Worm (Caenorhabditis elegans) whole organism, L2 larva: ENCODE results near the gene ttr-43.

Source experiments
- C34F6.9 ChIP-seq: fragments of 150-350 bp; optimal IDR thresholded peaks from 2 replicates; lab custom pipeline; 2014; ENCODE audit warnings: missing biosample characterization, missing genetic modification characterization
- ama-1 ChIP-seq: fragments of 150-350 bp; optimal IDR thresholded peaks from 2 replicates; lab custom pipeline; 2018; ENCODE audit warnings: inconsistent platforms
- dmd-4 ChIP-seq: sonication (generic microtip); optimal IDR thresholded peaks from 2 replicates; lab custom pipeline; 2017; ENCODE audit warnings: missing biosample characterization, missing genetic modification characterization
- lsy-2 ChIP-seq, 2 experiments: fragments of 150-350 bp in 1 of 2; sonication (generic microtip) in 1 of 2; optimal IDR thresholded peaks; 2 replicates each; lab custom pipeline; 2014 to 2017; ENCODE audit warnings: missing biosample characterization in 2 of 2, missing genetic modification characterization in 2 of 2
- mab-5 ChIP-seq: fragments of 150-350 bp; optimal IDR thresholded peaks from 2 replicates; lab custom pipeline; 2014; ENCODE audit warnings: missing biosample characterization, missing genetic modification characterization
- nhr-25 ChIP-seq: fragments of 150-350 bp; sonication (generic microtip); optimal IDR thresholded peaks from 3 replicates; lab custom pipeline; 2014; ENCODE audit warnings: missing biosample characterization, missing genetic modification characterization
- nhr-77 ChIP-seq: fragments of 150-350 bp; optimal IDR thresholded peaks from 2 replicates; lab custom pipeline; 2014; ENCODE audit warnings: missing biosample characterization, missing genetic modification characterization
- snpc-4 ChIP-seq: fragments of 150-350 bp; optimal IDR thresholded peaks from 2 replicates; lab custom pipeline; 2014; ENCODE audit warnings: missing biosample characterization, missing genetic modification characterization
- unc-39 ChIP-seq: fragments of 150-350 bp; optimal IDR thresholded peaks from 2 replicates; lab custom pipeline; 2014; ENCODE audit warnings: missing biosample characterization, missing genetic modification characterization
- unc-62 ChIP-seq: fragments of 150-350 bp; optimal IDR thresholded peaks from 2 replicates; lab custom pipeline; 2014; ENCODE audit warnings: missing biosample characterization, missing genetic modification reagents, missing genetic modification characterization
- zag-1 ChIP-seq: fragments of 150-350 bp; optimal IDR thresholded peaks from 2 replicates; lab custom pipeline; 2014; ENCODE audit warnings: missing biosample characterization, missing genetic modification characterization
- ztf-11 ChIP-seq: sonication (generic microtip); optimal IDR thresholded peaks from 2 replicates; lab custom pipeline; 2017; ENCODE audit warnings: missing biosample characterization, missing genetic modification characterization

DNA sequence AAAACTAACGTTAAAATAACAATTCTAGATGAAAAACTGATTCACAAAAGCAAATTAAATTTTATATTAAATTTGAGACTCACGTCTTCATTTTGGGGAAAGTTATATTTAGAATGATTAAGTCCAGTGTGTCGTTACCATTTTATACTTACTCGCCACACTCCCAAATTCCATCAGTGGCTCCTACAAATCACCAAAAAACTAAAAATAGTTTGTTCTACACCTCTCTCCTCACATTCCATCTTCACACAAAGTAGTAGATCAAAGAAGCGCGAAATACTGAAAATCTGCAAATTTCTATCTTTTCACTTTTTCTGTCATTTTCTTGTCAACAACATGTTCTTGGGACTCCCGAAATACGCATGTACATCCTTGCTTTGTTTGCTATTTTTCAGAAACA, 18.4 kb upstream of the ttr-43 start, which contains the start of gene ZC116.5:
- no peak for TF ChIP-seq ama-1 (lab: Kevin White, UChicago)
- TF ChIP-seq unc-62 (GFP tag; lab: Kevin White, UChicago) = no peak
- no peak for TF ChIP-seq C34F6.9 (tag; lab: Kevin White, UChicago)
- TF ChIP-seq zag-1 = no peak
- TF ChIP-seq snpc-4 (tag; lab: Kevin White, UChicago) = no peak
- no peak for TF ChIP-seq unc-39 (tag; lab: Kevin White, UChicago)
- TF ChIP-seq ztf-11 (tag; lab: Kevin White, UChicago) = no peak
- no peak for TF ChIP-seq nhr-77 (tag; lab: Kevin White, UChicago)
- TF ChIP-seq nhr-25 = no peak
- no peak for TF ChIP-seq dmd-4 (tag; lab: Kevin White, UChicago)
- TF ChIP-seq lsy-2 (tag; optimal IDR thresholded peaks at IDR 0.05; lab: Kevin White, UChicago) = no peak
- no peak for TF ChIP-seq mab-5 (tag; lab: Kevin White, UChicago)
